Fruit fly (Drosophila melanogaster) whole organism, adult: ENCODE data around the gene CG1113.

Source experiments
- CG11617 ChIP-seq: fragments of 200-800 bp; sonication (Bioruptor generic); optimal IDR thresholded peaks from 2 replicates; lab custom pipeline; 2017; ENCODE audit warnings: mild to moderate bottlenecking, missing biosample characterization, missing genetic modification reagents, missing genetic modification characterization
- CG12768 ChIP-seq: fragments of 200-800 bp; sonication (Bioruptor generic); optimal IDR thresholded peaks from 2 replicates; lab custom pipeline; 2017; ENCODE audit warnings: missing biosample characterization, missing genetic modification characterization, mild to moderate bottlenecking, moderate library complexity, missing genetic modification reagents
- CG14711 ChIP-seq: fragments of 200-800 bp; sonication (Bioruptor generic); optimal IDR thresholded peaks from 2 replicates; lab custom pipeline; 2018; ENCODE audit warnings: missing biosample characterization, mild to moderate bottlenecking, missing genetic modification characterization, moderate library complexity
- CG1620 ChIP-seq: fragments of 200-800 bp; sonication (Bioruptor generic); optimal IDR thresholded peaks from 2 replicates; lab custom pipeline; 2016; ENCODE audit warnings: missing biosample characterization, missing genetic modification characterization
- CG33017 ChIP-seq: fragments of 200-800 bp; sonication (Bioruptor generic); optimal IDR thresholded peaks from 2 replicates; lab custom pipeline; 2018; ENCODE audit warnings: missing biosample characterization, mild to moderate bottlenecking, missing genetic modification characterization, moderate library complexity
- CG5204 ChIP-seq: fragments of 200-800 bp; sonication (Bioruptor generic); optimal IDR thresholded peaks from 2 replicates; lab custom pipeline; 2016; ENCODE audit warnings: missing biosample characterization, missing genetic modification characterization
- CG7045 ChIP-seq: fragments of 200-800 bp; sonication (Bioruptor generic); optimal IDR thresholded peaks from 2 replicates; lab custom pipeline; 2017; ENCODE audit warnings: missing biosample characterization, mild to moderate bottlenecking, missing genetic modification characterization
- CG7101 ChIP-seq: fragments of 200-800 bp; sonication (Bioruptor generic); optimal IDR thresholded peaks from 2 replicates; lab custom pipeline; 2018; ENCODE audit warnings: missing biosample characterization, mild to moderate bottlenecking, missing genetic modification characterization, moderate library complexity
- Clk ChIP-seq: fragments of 200-800 bp; sonication (Bioruptor generic); optimal IDR thresholded peaks from 2 replicates; lab custom pipeline; 2017; ENCODE audit warnings: missing biosample characterization, missing genetic modification characterization
- bab1 ChIP-seq: fragments of 200-800 bp; sonication (Bioruptor generic); optimal IDR thresholded peaks from 3 replicates; lab custom pipeline; 2019; ENCODE audit warnings: missing biosample characterization, mild to moderate bottlenecking, missing genetic modification characterization, moderate library complexity
- kay ChIP-seq: fragments of 200-800 bp; sonication (Bioruptor generic); peaks from one replicate; lab custom pipeline; 2016; ENCODE audit warnings: missing biosample characterization, missing genetic modification characterization, borderline replicate concordance
- ovo ChIP-seq: fragments of 200-800 bp; sonication (Bioruptor generic); optimal IDR thresholded peaks from 2 replicates; lab custom pipeline; 2016; ENCODE audit warnings: missing biosample characterization, missing genetic modification characterization
- tj ChIP-seq: fragments of 200-800 bp; sonication (Bioruptor generic); optimal IDR thresholded peaks from 3 replicates; lab custom pipeline; 2017; ENCODE audit warnings: missing biosample characterization, mild to moderate bottlenecking, missing genetic modification characterization, moderate library complexity
- toe ChIP-seq: fragments of 200-800 bp; sonication (Bioruptor generic); optimal IDR thresholded peaks from 2 replicates; lab custom pipeline; 2016; ENCODE audit warnings: missing biosample characterization, missing genetic modification characterization

DNA sequence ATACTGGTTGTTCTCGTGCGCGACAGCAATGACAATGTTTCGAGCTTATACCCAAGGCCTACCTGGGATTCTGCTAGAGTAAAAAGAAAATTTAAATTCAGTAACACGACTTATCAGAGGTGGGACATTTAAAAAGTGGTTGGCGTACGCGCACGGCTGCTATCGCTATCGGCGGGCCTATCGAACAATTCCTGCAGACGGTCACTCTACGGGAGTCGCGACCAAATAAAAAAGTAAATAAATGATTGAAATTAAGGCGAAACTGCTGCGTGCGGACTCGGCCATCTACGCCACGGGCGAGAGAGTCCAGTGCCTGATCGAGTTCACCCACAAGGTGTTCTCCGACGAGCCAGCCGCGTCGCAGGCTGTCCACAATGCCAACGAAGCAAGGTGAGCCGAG, 33.5 kb upstream of the CG1113 start, which contains the start of the genes Prosbeta2R2 and CG1116:
- TF ChIP-seq Clk (GFP tag; lab: Kevin White, UChicago) (no peak), CG33017 (tag; lab: Kevin White, UChicago) (no peak), tj (GFP tag; lab: Kevin White, UChicago) (no peak), CG11617 (GFP tag; lab: Kevin White, UChicago) (no peak), kay (no peak), CG14711 (no peak), bab1 (GFP tag; lab: Kevin White, UChicago) (peak; percentile 11), CG12768 (no peak), CG7045 (GFP tag; lab: Kevin White, UChicago) (no peak), CG5204 (no peak), toe (GFP tag; lab: Kevin White, UChicago) (no peak), CG7101 (tag; lab: Kevin White, UChicago) (no peak), ovo (no peak), CG1620 (GFP tag; lab: Kevin White, UChicago) (no peak)
